Worm (Caenorhabditis elegans) whole organism, L2 larva: Measurements from ENCODE around the gene algn-6.

Experiments used
- C34F6.9 ChIP-seq: fragments of 150-350 bp; optimal IDR thresholded peaks from 2 replicates; lab custom pipeline; 2014; ENCODE audit warnings: missing biosample characterization, missing genetic modification characterization
- R02D3.7 ChIP-seq: fragments of 150-350 bp; optimal IDR thresholded peaks from 2 replicates; lab custom pipeline; 2014; ENCODE audit warnings: missing biosample characterization, missing genetic modification characterization
- Y55F3AM.14 ChIP-seq: fragments of 200-800 bp; sonication (Bioruptor generic); optimal IDR thresholded peaks from 2 replicates; lab custom pipeline; 2018; ENCODE audit warnings: mild to moderate bottlenecking, missing genetic modification characterization, missing compliant biosample characterization
- ZK546.5 ChIP-seq: sonication (generic microtip); optimal IDR thresholded peaks from 2 replicates; lab custom pipeline; 2017; ENCODE audit warnings: missing biosample characterization, missing genetic modification characterization
- alr-1 ChIP-seq: fragments of 150-350 bp; optimal IDR thresholded peaks from 2 replicates; lab custom pipeline; 2014; ENCODE audit warnings: missing biosample characterization, missing genetic modification characterization
- aly-2 ChIP-seq: fragments of 150-350 bp; optimal IDR thresholded peaks from 2 replicates; lab custom pipeline; 2014; ENCODE audit warnings: missing biosample characterization, missing genetic modification characterization
- ama-1 ChIP-seq: fragments of 150-350 bp; optimal IDR thresholded peaks from 2 replicates; lab custom pipeline; 2018; ENCODE audit warnings: inconsistent platforms
- blmp-1 ChIP-seq: sonication (generic microtip); optimal IDR thresholded peaks from 2 replicates; lab custom pipeline; 2017; ENCODE audit warnings: missing genetic modification characterization, mild to moderate bottlenecking, missing compliant biosample characterization, antibody characterized with exemption, moderate library complexity; ENCODE audit not compliant: insufficient read depth
- ceh-82 ChIP-seq: fragments of 150-350 bp; optimal IDR thresholded peaks from 2 replicates; lab custom pipeline; 2014; ENCODE audit warnings: missing biosample characterization, missing genetic modification characterization
- crh-2 ChIP-seq: sonication (generic microtip); optimal IDR thresholded peaks from 2 replicates; lab custom pipeline; 2017; ENCODE audit warnings: missing biosample characterization, missing genetic modification characterization
- dmd-4 ChIP-seq: sonication (generic microtip); optimal IDR thresholded peaks from 2 replicates; lab custom pipeline; 2017; ENCODE audit warnings: missing biosample characterization, missing genetic modification characterization
- egl-27 ChIP-seq: sonication (generic microtip); optimal IDR thresholded peaks from 3 replicates; lab custom pipeline; 2017; ENCODE audit warnings: missing biosample characterization, missing genetic modification reagents, missing genetic modification characterization
- elt-1 ChIP-seq: fragments of 150-350 bp; optimal IDR thresholded peaks from 2 replicates; lab custom pipeline; 2014; ENCODE audit warnings: missing biosample characterization, missing genetic modification characterization
- elt-3 ChIP-seq: sonication (generic microtip); optimal IDR thresholded peaks from 2 replicates; lab custom pipeline; 2017; ENCODE audit warnings: missing biosample characterization, missing genetic modification characterization
- fos-1 ChIP-seq: fragments of 150-350 bp; optimal IDR thresholded peaks from 2 replicates; lab custom pipeline; 2014; ENCODE audit warnings: missing biosample characterization, missing genetic modification characterization
- gmeb-1 ChIP-seq: fragments of 150-350 bp; optimal IDR thresholded peaks from 2 replicates; lab custom pipeline; 2014; ENCODE audit warnings: missing biosample characterization, missing genetic modification characterization
- lin-11 ChIP-seq: fragments of 150-350 bp; sonication (generic microtip); optimal IDR thresholded peaks from 2 replicates; lab custom pipeline; 2014; ENCODE audit warnings: missing biosample characterization, missing genetic modification characterization, inconsistent platforms, mixed read lengths
- lin-13 ChIP-seq: fragments of 150-350 bp; optimal IDR thresholded peaks from 2 replicates; lab custom pipeline; 2014; ENCODE audit warnings: missing biosample characterization, missing genetic modification reagents, missing genetic modification characterization
- lin-39 ChIP-seq: fragments of 150-350 bp; optimal IDR thresholded peaks from 2 replicates; lab custom pipeline; 2014; ENCODE audit warnings: missing biosample characterization, missing genetic modification reagents, missing genetic modification characterization
- lsy-2 ChIP-seq, 2 experiments: fragments of 150-350 bp in 1 of 2; sonication (generic microtip) in 1 of 2; optimal IDR thresholded peaks; 2 replicates each; lab custom pipeline; 2014 to 2017; ENCODE audit warnings: missing biosample characterization in 2 of 2, missing genetic modification characterization in 2 of 2
- mab-5 ChIP-seq: fragments of 150-350 bp; optimal IDR thresholded peaks from 2 replicates; lab custom pipeline; 2014; ENCODE audit warnings: missing biosample characterization, missing genetic modification characterization
- mbf-1 ChIP-seq: sonication (generic microtip); optimal IDR thresholded peaks from 2 replicates; lab custom pipeline; 2017; ENCODE audit warnings: missing biosample characterization, missing genetic modification characterization
- mdl-1 ChIP-seq, 2 experiments: fragments of 150-350 bp in 1 of 2; sonication (generic microtip) in 1 of 2; optimal IDR thresholded peaks; 2 replicates each; lab custom pipeline; 2017; ENCODE audit warnings: missing biosample characterization in 2 of 2, missing genetic modification characterization in 2 of 2
- nhr-10 ChIP-seq: sonication (generic microtip); optimal IDR thresholded peaks from 2 replicates; lab custom pipeline; 2017; ENCODE audit warnings: missing biosample characterization, missing genetic modification characterization
- nhr-129 ChIP-seq: fragments of 150-350 bp; optimal IDR thresholded peaks from 2 replicates; lab custom pipeline; 2014; ENCODE audit warnings: missing biosample characterization, missing genetic modification characterization
- nhr-21 ChIP-seq: fragments of 150-350 bp; optimal IDR thresholded peaks from 2 replicates; lab custom pipeline; 2014; ENCODE audit warnings: missing biosample characterization, missing genetic modification characterization
- nhr-23 ChIP-seq: fragments of 150-350 bp; optimal IDR thresholded peaks from 2 replicates; lab custom pipeline; 2014; ENCODE audit warnings: missing biosample characterization, missing genetic modification reagents, missing genetic modification characterization
- nhr-237 ChIP-seq: fragments of 150-350 bp; optimal IDR thresholded peaks from 2 replicates; lab custom pipeline; 2014; ENCODE audit warnings: missing biosample characterization, missing genetic modification characterization
- nhr-25 ChIP-seq: fragments of 150-350 bp; sonication (generic microtip); optimal IDR thresholded peaks from 3 replicates; lab custom pipeline; 2014; ENCODE audit warnings: missing biosample characterization, missing genetic modification characterization
- nhr-6 ChIP-seq: fragments of 150-350 bp; optimal IDR thresholded peaks from 2 replicates; lab custom pipeline; 2014; ENCODE audit warnings: missing biosample characterization, missing genetic modification characterization
- peb-1 ChIP-seq: fragments of 150-350 bp; optimal IDR thresholded peaks from 2 replicates; lab custom pipeline; 2014; ENCODE audit warnings: missing biosample characterization, missing genetic modification characterization
- skn-1 ChIP-seq: sonication (generic microtip); optimal IDR thresholded peaks from 2 replicates; lab custom pipeline; 2017; ENCODE audit warnings: missing biosample characterization, missing genetic modification characterization
- sma-3 ChIP-seq: sonication (generic microtip); optimal IDR thresholded peaks from 2 replicates; lab custom pipeline; 2016; ENCODE audit warnings: missing genetic modification reagents, missing genetic modification characterization, missing compliant biosample characterization
- sma-9 ChIP-seq, 2 experiments: fragments of 150-350 bp in 1 of 2; sonication (generic microtip) in 1 of 2; optimal IDR thresholded peaks; 2 replicates each; lab custom pipeline; 2014 to 2016; ENCODE audit warnings: missing genetic modification characterization in 2 of 2, mild to moderate bottlenecking in 1 of 2, missing biosample characterization in 1 of 2, missing compliant biosample characterization in 1 of 2, missing genetic modification reagents in 1 of 2, moderate library complexity in 1 of 2
- unc-39 ChIP-seq: fragments of 150-350 bp; optimal IDR thresholded peaks from 2 replicates; lab custom pipeline; 2014; ENCODE audit warnings: missing biosample characterization, missing genetic modification characterization
- unc-55 ChIP-seq: fragments of 150-350 bp; sonication (generic microtip); optimal IDR thresholded peaks from 3 replicates; lab custom pipeline; 2014; ENCODE audit warnings: missing biosample characterization, missing genetic modification reagents, missing genetic modification characterization
- unc-62 ChIP-seq: fragments of 150-350 bp; optimal IDR thresholded peaks from 2 replicates; lab custom pipeline; 2014; ENCODE audit warnings: missing biosample characterization, missing genetic modification reagents, missing genetic modification characterization
- zag-1 ChIP-seq: fragments of 150-350 bp; optimal IDR thresholded peaks from 2 replicates; lab custom pipeline; 2014; ENCODE audit warnings: missing biosample characterization, missing genetic modification characterization
- ztf-11 ChIP-seq: sonication (generic microtip); optimal IDR thresholded peaks from 2 replicates; lab custom pipeline; 2017; ENCODE audit warnings: missing biosample characterization, missing genetic modification characterization
- ztf-4 ChIP-seq: fragments of 150-350 bp; optimal IDR thresholded peaks from 2 replicates; lab custom pipeline; 2014; ENCODE audit warnings: missing biosample characterization, missing genetic modification characterization

Gene algn-6

DNA sequence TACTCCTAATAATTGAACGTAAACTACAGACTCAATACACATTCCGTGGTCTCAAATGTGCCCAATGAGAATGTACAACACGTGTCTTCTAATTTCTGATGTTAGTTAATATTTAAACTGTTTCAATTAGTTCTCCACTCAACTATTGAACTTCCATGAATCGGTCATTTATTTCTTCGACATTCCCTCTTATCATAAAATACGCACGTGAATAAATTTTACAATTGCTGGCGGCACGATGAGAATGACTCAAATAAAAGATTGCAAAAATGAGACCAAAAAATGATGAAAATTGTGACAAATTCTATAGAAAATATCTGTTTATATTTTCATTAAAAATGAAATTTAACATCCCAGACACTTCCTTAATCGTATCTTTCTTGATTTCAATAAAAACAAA is 34.9 kb upstream of the algn-6 start:
- TF ChIP-seq fos-1 (tag; lab: Kevin White, UChicago): peak; percentile 57
- no peak for TF ChIP-seq gmeb-1 (tag; lab: Kevin White, UChicago)

DNA sequence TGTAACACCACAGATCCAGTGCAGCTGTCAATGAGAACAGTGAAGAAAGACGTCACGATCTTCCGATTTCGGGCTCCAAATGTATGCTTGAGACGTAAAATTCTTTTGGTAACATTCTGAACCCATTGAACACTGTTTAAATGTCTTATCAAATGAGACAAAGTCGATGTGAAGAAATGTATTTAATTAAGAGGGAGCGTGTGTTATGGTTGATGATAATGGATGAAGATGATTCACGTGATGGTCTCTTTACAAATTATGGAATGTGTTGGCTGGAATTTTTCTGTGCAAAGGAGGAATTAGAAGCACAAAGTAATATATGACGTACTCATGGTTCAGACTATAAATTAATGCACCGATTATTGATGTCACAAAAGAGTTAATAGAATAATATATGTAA is 32.6 kb upstream of the algn-6 start:
- TF ChIP-seq sma-3 (GFP tag; lab: Kevin White, UChicago) (no peak), sma-9 (GFP tag; optimal IDR thresholded peaks at IDR 0.05; lab: Kevin White, UChicago) (peak; percentile 54), sma-9 (tag; optimal IDR thresholded peaks at IDR 0.05; lab: Kevin White, UChicago) (no peak), fos-1 (tag; lab: Kevin White, UChicago) (peak; percentile 17)

DNA sequence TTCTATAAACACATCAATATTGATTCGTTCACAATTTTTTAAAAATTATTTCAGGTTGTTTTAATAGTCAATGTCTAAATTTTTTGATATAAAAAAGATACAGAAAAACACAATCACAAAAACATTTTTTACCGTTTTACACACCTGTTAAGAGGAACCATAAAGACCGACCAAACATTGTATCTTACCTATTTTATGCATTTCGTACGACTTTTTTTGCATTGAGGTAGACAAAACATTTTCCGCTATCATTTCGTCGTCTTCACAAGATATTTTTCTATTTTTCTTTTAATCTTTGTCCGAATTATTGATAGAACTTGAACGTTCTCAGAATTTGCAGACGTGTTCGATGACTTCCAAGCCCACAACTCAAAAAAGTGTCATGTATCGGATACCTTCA is 31.3 kb upstream of the algn-6 start, which contains the start of gene glna-2:
glna-2 (plus strand) TSS at position 301 of the 400 bp plus-strand sequence.
- TF ChIP-seq nhr-237 (tag; lab: Kevin White, UChicago): no peak
- no peak for TF ChIP-seq ztf-4
- TF ChIP-seq elt-1: no peak
- TF ChIP-seq gmeb-1 (tag; lab: Kevin White, UChicago): no peak
- no peak for TF ChIP-seq crh-2 (tag; lab: Kevin White, UChicago)
- no peak for TF ChIP-seq dmd-4 (tag; lab: Kevin White, UChicago)
- TF ChIP-seq peb-1 (tag; lab: Kevin White, UChicago): no peak
- no peak for TF ChIP-seq ZK546.5
- TF ChIP-seq ama-1 (lab: Kevin White, UChicago): no peak
- TF ChIP-seq unc-39 (tag; lab: Kevin White, UChicago): no peak
- TF ChIP-seq lin-39 (tag; lab: Kevin White, UChicago): no peak
- no peak for TF ChIP-seq aly-2 (tag; lab: Kevin White, UChicago)
- no peak for TF ChIP-seq zag-1
- TF ChIP-seq lin-13: no peak
- no peak for TF ChIP-seq mab-5 (tag; lab: Kevin White, UChicago)
- no peak for TF ChIP-seq nhr-10

DNA sequence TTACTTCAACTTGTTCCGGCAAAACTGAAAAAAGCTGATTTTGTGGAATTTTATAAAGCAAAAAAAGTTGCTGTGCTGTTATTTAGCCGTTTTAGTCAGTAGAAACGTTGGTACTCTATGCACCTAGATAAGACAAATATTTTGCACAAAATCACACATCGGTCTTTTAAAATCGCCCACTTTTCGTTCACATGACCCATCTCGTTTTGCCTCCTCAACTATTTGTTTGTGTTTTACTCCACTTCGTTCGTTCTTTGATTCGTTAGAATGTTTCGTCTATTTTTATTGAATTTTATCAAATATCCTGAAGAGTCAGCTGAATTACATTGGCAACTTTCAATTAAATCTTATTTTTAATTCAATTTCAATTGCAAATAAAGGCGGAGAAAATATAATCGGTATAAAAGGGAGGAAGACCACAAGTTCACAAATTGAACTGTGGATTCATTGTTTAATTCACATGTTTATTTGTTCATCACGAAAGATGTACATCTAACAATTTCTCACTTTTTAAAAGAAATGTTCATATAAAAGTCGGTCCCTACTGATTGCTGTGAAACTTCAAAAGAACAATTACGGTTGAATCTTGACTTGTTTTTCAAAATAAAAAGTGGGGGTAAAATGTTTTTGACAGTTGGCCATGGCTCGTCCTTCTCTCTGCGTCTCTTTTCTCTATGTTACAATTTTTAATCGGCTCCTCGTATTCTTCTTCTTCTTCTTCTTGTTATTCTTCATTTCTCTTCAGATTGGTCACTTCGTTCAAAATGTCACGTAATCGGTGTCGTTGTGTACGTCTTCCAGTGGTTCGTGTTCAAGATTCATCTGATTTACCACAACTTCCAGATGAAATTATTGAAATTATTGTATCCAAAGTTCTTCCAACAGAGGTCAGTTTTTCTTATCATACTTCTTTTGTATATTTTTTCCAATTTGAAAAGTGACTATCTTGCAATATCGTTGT is 27.3 kb upstream of the algn-6 start, which contains the start of gene DH11.2:
DH11.2 (plus strand) TSS at position 746 of the 961 bp plus-strand sequence.
- TF ChIP-seq C34F6.9: no peak
- no peak for TF ChIP-seq nhr-10
- peak; percentile 31 for TF ChIP-seq nhr-129
- no peak for TF ChIP-seq unc-55 (GFP tag; lab: Kevin White, UChicago)
- TF ChIP-seq gmeb-1 (tag; lab: Kevin White, UChicago): peak; percentile 4
- no peak for TF ChIP-seq unc-62
- TF ChIP-seq nhr-21 (tag; lab: Kevin White, UChicago): no peak
- no peak for TF ChIP-seq elt-3 (tag; lab: Kevin White, UChicago)
- no peak for TF ChIP-seq lin-39 (tag; lab: Kevin White, UChicago)
- TF ChIP-seq lin-11 (tag; lab: Kevin White, UChicago): no peak
- no peak for TF ChIP-seq nhr-25 (tag; lab: Kevin White, UChicago)
- peak in 1 of 2 experiments; percentile 6 for TF ChIP-seq lsy-2 (tag; optimal IDR thresholded peaks at IDR 0.05; lab: Kevin White, UChicago)
- no peak for TF ChIP-seq sma-3 (GFP tag; lab: Kevin White, UChicago)
- peak; percentile 80 for TF ChIP-seq sma-9 (GFP tag; optimal IDR thresholded peaks at IDR 0.05; lab: Kevin White, UChicago)
- no peak for TF ChIP-seq sma-9 (tag; optimal IDR thresholded peaks at IDR 0.05; lab: Kevin White, UChicago)
- no peak for TF ChIP-seq peb-1 (tag; lab: Kevin White, UChicago)
- TF ChIP-seq ama-1 (lab: Kevin White, UChicago): peak; percentile 82

DNA sequence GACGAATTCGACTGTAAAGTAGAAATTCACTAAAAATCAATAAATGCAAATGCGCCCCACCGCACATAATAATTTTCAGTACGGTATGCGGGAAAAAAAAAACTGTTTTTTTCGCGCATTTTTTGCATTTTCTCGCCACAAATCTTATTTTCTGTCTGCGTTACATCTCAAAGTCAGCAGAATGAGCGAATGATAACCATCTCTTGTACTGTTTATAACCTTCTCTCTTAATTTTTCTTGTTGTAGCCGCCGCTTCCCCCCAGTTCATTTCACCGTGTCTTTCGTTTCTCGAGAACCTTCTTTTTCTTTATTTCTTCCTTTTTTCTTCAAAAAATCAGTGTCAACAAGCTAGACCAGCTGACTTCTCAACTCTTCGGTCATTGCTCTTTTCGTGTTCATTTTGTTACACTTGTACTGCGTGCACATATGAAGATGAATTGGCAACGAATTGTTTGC is 24.1 kb upstream of the algn-6 start:
- TF ChIP-seq lin-13 (no peak), sma-9 (GFP tag; optimal IDR thresholded peaks at IDR 0.05; lab: Kevin White, UChicago) (peak; percentile 42), sma-9 (tag; optimal IDR thresholded peaks at IDR 0.05; lab: Kevin White, UChicago) (no peak), nhr-23 (tag; lab: Kevin White, UChicago) (no peak), peb-1 (tag; lab: Kevin White, UChicago) (no peak), crh-2 (tag; lab: Kevin White, UChicago) (peak; percentile 17), fos-1 (tag; lab: Kevin White, UChicago) (peak; percentile 1), ztf-11 (tag; lab: Kevin White, UChicago) (no peak), egl-27 (no peak), skn-1 (tag; lab: Kevin White, UChicago) (no peak), nhr-129 (peak; percentile 77), nhr-10 (no peak), mbf-1 (no peak), sma-3 (GFP tag; lab: Kevin White, UChicago) (no peak), mab-5 (tag; lab: Kevin White, UChicago) (no peak), nhr-6 (no peak), ceh-82 (no peak), Y55F3AM.14 (GFP tag; lab: Kevin White, UChicago) (no peak), nhr-237 (tag; lab: Kevin White, UChicago) (no peak), nhr-25 (tag; lab: Kevin White, UChicago) (peak; percentile 57), zag-1 (no peak), C34F6.9 (no peak), ama-1 (lab: Kevin White, UChicago) (peak; percentile 66), R02D3.7 (tag; lab: Kevin White, UChicago) (no peak), alr-1 (tag; lab: Kevin White, UChicago) (no peak), blmp-1 (peak; percentile 17), mdl-1 (tag; optimal IDR thresholded peaks at IDR 0.05; lab: Kevin White, UChicago) (no peak)
